Fruit fly (Drosophila melanogaster) whole organism, embryonic: Measurements from ENCODE around the gene mtsh.

Experiments
- Atf3 ChIP-seq: fragments of 200-800 bp; sonication (Bioruptor generic); optimal IDR thresholded peaks from 3 replicates; lab custom pipeline; 2016; ENCODE audit warnings: missing biosample characterization, missing genetic modification characterization
- BtbVII ChIP-seq: fragments of 200-800 bp; sonication (Bioruptor generic); optimal IDR thresholded peaks from 3 replicates; lab custom pipeline; 2017; ENCODE audit warnings: missing biosample characterization, mild to moderate bottlenecking, missing genetic modification characterization
- CG10147 ChIP-seq: fragments of 200-800 bp; sonication (Bioruptor generic); optimal IDR thresholded peaks from 2 replicates; lab custom pipeline; 2019; ENCODE audit warnings: missing biosample characterization, mild to moderate bottlenecking, missing genetic modification characterization, moderate library complexity
- CG10959 ChIP-seq: fragments of 200-800 bp; sonication (Bioruptor generic); IDR thresholded peaks from 2 replicates; pipeline ENCODE4 v1.3.6; 2022; ENCODE audit warnings: missing biosample characterization, missing genetic modification characterization
- CG12236 ChIP-seq: fragments of 200-800 bp; sonication (Bioruptor generic); optimal IDR thresholded peaks from 2 replicates; lab custom pipeline; 2016; ENCODE audit warnings: missing biosample characterization, missing genetic modification characterization
- CG13624 ChIP-seq: fragments of 200-800 bp; sonication (Bioruptor generic); optimal IDR thresholded peaks from 2 replicates; lab custom pipeline; 2016; ENCODE audit warnings: missing biosample characterization, missing genetic modification characterization
- CG14441 ChIP-seq: fragments of 200-800 bp; sonication (Bioruptor generic); IDR thresholded peaks from 2 replicates; pipeline ENCODE4 v1.3.6; 2022; ENCODE audit warnings: missing biosample characterization, missing genetic modification characterization
- CG14965 ChIP-seq: fragments of 200-800 bp; sonication (Bioruptor generic); optimal IDR thresholded peaks from 2 replicates; lab custom pipeline; 2016; ENCODE audit warnings: missing biosample characterization, missing genetic modification characterization, borderline replicate concordance
- CG1529 ChIP-seq: fragments of 200-800 bp; sonication (Bioruptor generic); optimal IDR thresholded peaks from 3 replicates; lab custom pipeline; 2018; ENCODE audit warnings: missing biosample characterization, missing genetic modification characterization
- CG17186 ChIP-seq: fragments of 200-800 bp; sonication (Bioruptor generic); optimal IDR thresholded peaks from 3 replicates; lab custom pipeline; 2017; ENCODE audit warnings: missing biosample characterization, missing genetic modification reagents, missing genetic modification characterization
- CG17568 ChIP-seq: fragments of 200-800 bp; sonication (Bioruptor generic); optimal IDR thresholded peaks from 2 replicates; lab custom pipeline; 2018; ENCODE audit warnings: missing biosample characterization, mild to moderate bottlenecking, missing genetic modification characterization, moderate library complexity
- CG31224 ChIP-seq: fragments of 200-800 bp; sonication (Bioruptor generic); IDR thresholded peaks from 2 replicates; pipeline ENCODE4 v1.3.6; 2022; ENCODE audit warnings: missing biosample characterization, missing genetic modification characterization
- CG34376 ChIP-seq: fragments of 200-800 bp; sonication (Bioruptor generic); optimal IDR thresholded peaks from 2 replicates; lab custom pipeline; 2018; ENCODE audit warnings: missing biosample characterization, mild to moderate bottlenecking, missing genetic modification characterization
- CG3726 ChIP-seq: fragments of 200-800 bp; sonication (Bioruptor generic); IDR thresholded peaks from 3 replicates; pipeline ENCODE4, ENCODE4 v1.3.6; 2022; ENCODE audit warnings: missing biosample characterization, missing genetic modification characterization
- CG42726 ChIP-seq: fragments of 200-800 bp; sonication (Bioruptor generic); IDR thresholded peaks from 2 replicates; pipeline ENCODE4 v1.3.6; 2022; ENCODE audit warnings: missing biosample characterization, missing genetic modification characterization; ENCODE audit not compliant: partially characterized antibody
- CG4424 ChIP-seq: fragments of 200-800 bp; sonication (Bioruptor generic); optimal IDR thresholded peaks from 3 replicates; lab custom pipeline; 2016; ENCODE audit warnings: missing biosample characterization, missing genetic modification characterization
- CTCF ChIP-seq: fragments of 200-800 bp; sonication (Bioruptor generic); optimal IDR thresholded peaks from 2 replicates; lab custom pipeline; 2017; ENCODE audit warnings: missing biosample characterization, mild to moderate bottlenecking, missing genetic modification characterization, moderate library complexity
- Ets97D ChIP-seq: fragments of 200-800 bp; sonication (Bioruptor generic); optimal IDR thresholded peaks from 3 replicates; lab custom pipeline; 2016; ENCODE audit warnings: missing biosample characterization, missing genetic modification characterization
- HLH54F ChIP-seq: fragments of 200-800 bp; sonication (Bioruptor generic); optimal IDR thresholded peaks from 3 replicates; lab custom pipeline; 2016; ENCODE audit warnings: missing biosample characterization, missing genetic modification characterization
- Hey ChIP-seq: fragments of 200-800 bp; sonication (Bioruptor generic); optimal IDR thresholded peaks from 3 replicates; lab custom pipeline; 2018; ENCODE audit warnings: missing biosample characterization, mild to moderate bottlenecking, missing genetic modification characterization
- HmgZ ChIP-seq: fragments of 200-800 bp; sonication (Bioruptor generic); optimal IDR thresholded peaks from 2 replicates; lab custom pipeline; 2018; ENCODE audit warnings: missing biosample characterization, mild to moderate bottlenecking, missing genetic modification characterization
- Mrtf ChIP-seq: fragments of 200-800 bp; sonication (Bioruptor generic); IDR thresholded peaks from 3 replicates; pipeline ENCODE4 v1.3.6; 2022; ENCODE audit warnings: missing biosample characterization, missing genetic modification characterization
- Neu2 ChIP-seq: fragments of 200-800 bp; sonication (Bioruptor generic); optimal IDR thresholded peaks from 3 replicates; lab custom pipeline; 2016; ENCODE audit warnings: missing biosample characterization, missing genetic modification characterization, borderline replicate concordance
- Pdp1 ChIP-seq, 2 experiments: fragments of 200-800 bp; sonication (Bioruptor generic); optimal IDR thresholded peaks; 3 replicates each; lab custom pipeline; 2016; ENCODE audit warnings: missing biosample characterization in 2 of 2, missing genetic modification characterization in 2 of 2, mild to moderate bottlenecking in 1 of 2, moderate library complexity in 1 of 2
- Stat92E ChIP-seq, 3 experiments: fragments of >200 bp in 2 of 3; fragments of 200-800 bp in 1 of 3; sonication (Bioruptor generic) in 1 of 3; optimal IDR thresholded peaks; 2 replicates each; lab custom pipeline; 2017 to 2019; ENCODE audit warnings: missing biosample characterization in 3 of 3, missing genetic modification characterization in 3 of 3, mild to moderate bottlenecking in 1 of 3, moderate library complexity in 1 of 3
- Tbp ChIP-seq: fragments of >200 bp; optimal IDR thresholded peaks from 2 replicates; lab custom pipeline; 2018; ENCODE audit warnings: missing biosample characterization, missing genetic modification characterization
- Vsx1 ChIP-seq: fragments of 200-800 bp; sonication (Bioruptor generic); optimal IDR thresholded peaks from 2 replicates; lab custom pipeline; 2017; ENCODE audit warnings: missing biosample characterization, mild to moderate bottlenecking, missing genetic modification characterization, missing genetic modification reagents
- Xrp1 ChIP-seq: fragments of 200-800 bp; sonication (Bioruptor generic); IDR thresholded peaks from 2 replicates; pipeline ENCODE4 v1.3.6; 2022; ENCODE audit warnings: missing biosample characterization, missing genetic modification characterization
- aop ChIP-seq: fragments of 200-800 bp; sonication (Bioruptor generic); IDR thresholded peaks from 2 replicates; pipeline ENCODE4 v1.3.6; 2022; ENCODE audit warnings: missing biosample characterization, missing genetic modification characterization
- bsh ChIP-seq, 2 experiments: fragments of 200-800 bp; sonication (Bioruptor generic); optimal IDR thresholded peaks; 2 replicates each; lab custom pipeline; 2017 to 2018; ENCODE audit warnings: mild to moderate bottlenecking in 2 of 2, missing biosample characterization in 2 of 2, missing genetic modification characterization in 2 of 2, moderate library complexity in 1 of 2
- chinmo ChIP-seq: fragments of 200-800 bp; sonication (Bioruptor generic); IDR thresholded peaks from 4 replicates; pipeline ENCODE4 v1.3.6; 2022; ENCODE audit warnings: missing biosample characterization, missing genetic modification characterization; ENCODE audit not compliant: partially characterized antibody
- croc ChIP-seq: fragments of 200-800 bp; sonication (Bioruptor generic); conservative IDR thresholded peaks from 3 replicates; pipeline ENCODE4 v1.3.6; 2022; ENCODE audit warnings: missing biosample characterization, missing genetic modification characterization
- dm ChIP-seq: fragments of 200-800 bp; sonication (Bioruptor generic); optimal IDR thresholded peaks from 3 replicates; lab custom pipeline; 2016; ENCODE audit warnings: missing biosample characterization, missing genetic modification characterization
- eyg ChIP-seq: fragments of 200-800 bp; sonication (Bioruptor generic); optimal IDR thresholded peaks from 3 replicates; lab custom pipeline; 2016; ENCODE audit warnings: missing biosample characterization, missing genetic modification characterization
- fd64A ChIP-seq: fragments of 200-800 bp; sonication (Bioruptor generic); optimal IDR thresholded peaks from 3 replicates; lab custom pipeline; 2018; ENCODE audit warnings: missing biosample characterization, mild to moderate bottlenecking, missing genetic modification characterization
- ftz-f1 ChIP-seq: fragments of 200-800 bp; sonication (Bioruptor generic); optimal IDR thresholded peaks from 2 replicates; lab custom pipeline; 2016; ENCODE audit warnings: missing biosample characterization, missing genetic modification characterization
- fu2 ChIP-seq: fragments of 200-800 bp; sonication (Bioruptor generic); optimal IDR thresholded peaks from 2 replicates; lab custom pipeline; 2016; ENCODE audit warnings: missing biosample characterization, missing genetic modification characterization
- grau ChIP-seq: fragments of 200-800 bp; optimal IDR thresholded peaks from 3 replicates; lab custom pipeline; 2019; ENCODE audit warnings: missing biosample characterization, mild to moderate bottlenecking, missing genetic modification characterization, moderate library complexity
- lbe ChIP-seq: fragments of 200-800 bp; sonication (Bioruptor generic); optimal IDR thresholded peaks from 2 replicates; lab custom pipeline; 2016; ENCODE audit warnings: missing biosample characterization, mild to moderate bottlenecking, missing genetic modification characterization
- lmd ChIP-seq: fragments of 200-800 bp; sonication (Bioruptor generic); IDR thresholded peaks from 2 replicates; pipeline ENCODE4 v1.3.6; 2022; ENCODE audit warnings: missing biosample characterization, missing genetic modification characterization
- nom ChIP-seq: fragments of 200-800 bp; sonication (Bioruptor generic); optimal IDR thresholded peaks from 2 replicates; lab custom pipeline; 2017; ENCODE audit warnings: missing biosample characterization, missing genetic modification characterization, mild to moderate bottlenecking, moderate library complexity, missing genetic modification reagents
- pfk ChIP-seq: fragments of 200-800 bp; sonication (Bioruptor generic); optimal IDR thresholded peaks from 2 replicates; lab custom pipeline; 2018; ENCODE audit warnings: missing biosample characterization, mild to moderate bottlenecking, missing genetic modification characterization, moderate library complexity
- ranshi ChIP-seq: fragments of 200-800 bp; sonication (Bioruptor generic); IDR thresholded peaks from 2 replicates; pipeline ENCODE4 v1.3.6; 2022; ENCODE audit warnings: missing biosample characterization, missing genetic modification characterization
- run ChIP-seq: fragments of 200-800 bp; sonication (Bioruptor generic); optimal IDR thresholded peaks from 3 replicates; lab custom pipeline; 2018; ENCODE audit warnings: missing biosample characterization, mild to moderate bottlenecking, missing genetic modification characterization
- seq ChIP-seq: fragments of 200-800 bp; sonication (Bioruptor generic); IDR thresholded peaks from 2 replicates; pipeline ENCODE4 v1.3.6; 2022; ENCODE audit warnings: missing biosample characterization, missing genetic modification characterization
- sisA ChIP-seq: fragments of 200-800 bp; sonication (Bioruptor generic); IDR thresholded peaks from 2 replicates; pipeline ENCODE4 v1.3.6; 2022; ENCODE audit warnings: missing biosample characterization, missing genetic modification characterization
- ssp ChIP-seq: fragments of 200-800 bp; sonication (Bioruptor generic); IDR thresholded peaks from 2 replicates; pipeline ENCODE4 v1.3.6; 2022; ENCODE audit warnings: missing biosample characterization, missing genetic modification characterization
- trem ChIP-seq: fragments of 200-800 bp; optimal IDR thresholded peaks from 3 replicates; lab custom pipeline; 2019; ENCODE audit warnings: missing biosample characterization, mild to moderate bottlenecking, missing genetic modification characterization, moderate library complexity
- twi ChIP-seq: fragments of 200-800 bp; optimal IDR thresholded peaks from 2 replicates; lab custom pipeline; 2019; ENCODE audit warnings: missing biosample characterization, mild to moderate bottlenecking, missing genetic modification characterization, moderate library complexity
- wdn ChIP-seq: fragments of 200-800 bp; sonication (Bioruptor generic); IDR thresholded peaks from 2 replicates; pipeline ENCODE4 v1.3.6; 2022; ENCODE audit warnings: missing biosample characterization, missing genetic modification characterization
- zfh2 ChIP-seq: fragments of 200-800 bp; sonication (Bioruptor generic); optimal IDR thresholded peaks from 2 replicates; lab custom pipeline; 2016; ENCODE audit warnings: missing biosample characterization, missing genetic modification characterization

Gene mtsh

DNA sequence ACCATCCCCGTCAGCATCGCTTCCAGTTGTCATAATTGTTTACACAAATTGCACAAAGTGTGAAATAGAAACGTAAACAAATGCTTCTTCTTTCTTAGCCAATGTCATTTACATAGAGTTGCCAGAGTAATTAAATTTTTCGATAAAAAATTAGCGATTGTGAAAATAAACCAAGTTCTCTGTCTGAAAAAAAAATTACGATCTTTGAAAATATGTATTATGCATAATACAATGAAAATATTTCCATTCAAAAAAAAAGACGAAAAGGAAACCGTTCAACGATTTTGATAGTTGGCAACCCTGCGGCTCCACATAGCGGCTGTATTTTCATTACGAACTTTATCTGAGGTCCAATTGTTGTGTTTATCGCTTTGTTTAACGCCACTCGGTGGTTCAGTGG lies 8.6 kb downstream of the mtsh start, which contains the start of the genes CG7810 and CG7806 (continued):
- TF ChIP-seq wdn (GFP tag; lab: Robert Waterston, UW), result peak; percentile 86
- TF ChIP-seq run (tag; lab: Kevin White, UChicago), result no peak
- TF ChIP-seq CG12236 (GFP tag; lab: Kevin White, UChicago), result peak; percentile 91
- peak; percentile 63 for TF ChIP-seq eyg (GFP tag; lab: Kevin White, UChicago)
- peak; percentile 82 for TF ChIP-seq Ets97D
- TF ChIP-seq CG10959, result peak; percentile 82
- TF ChIP-seq lmd (GFP tag; lab: Robert Waterston, UW), result peak; percentile 90
- TF ChIP-seq CG17186 (GFP tag; lab: Kevin White, UChicago), result peak; percentile 69
- peak; percentile 85 for TF ChIP-seq grau (tag; lab: Kevin White, UChicago)
- TF ChIP-seq CG3726 (GFP tag; lab: Robert Waterston, UW), result peak; percentile 70; the same call in 2 of the 3 replicates
- TF ChIP-seq Vsx1 (GFP tag; lab: Kevin White, UChicago), result no peak
- peak; percentile 16 for TF ChIP-seq Neu2 (GFP tag; lab: Kevin White, UChicago)
- peak; percentile 86 for TF ChIP-seq CG1529 (GFP tag; lab: Kevin White, UChicago)
- TF ChIP-seq ssp, result peak; percentile 79
- peak; percentile 86 for TF ChIP-seq BtbVII
- 0 out of 4 replicates have a peak, but pooled peaks have one; percentile 12 for TF ChIP-seq chinmo
- TF ChIP-seq lbe, result peak; percentile 84
- TF ChIP-seq pfk (GFP tag; lab: Kevin White, UChicago), result no peak
- no peak for TF ChIP-seq Tbp (GFP tag; lab: Kevin White, UChicago)
- peak; percentile 84 for TF ChIP-seq sisA (GFP tag; lab: Robert Waterston, UW)
- peak; percentile 89 for TF ChIP-seq HLH54F (GFP tag; lab: Kevin White, UChicago)
- peak; percentile 78 for TF ChIP-seq Atf3 (GFP tag; lab: Kevin White, UChicago)
- no peak for TF ChIP-seq CG14965 (GFP tag; lab: Kevin White, UChicago)
- peak; percentile 88 for TF ChIP-seq fu2 (GFP tag; lab: Kevin White, UChicago)
- TF ChIP-seq aop, result 0 out of 2 replicates have a peak, but pooled peaks have one; percentile 29
- TF ChIP-seq CG31224, result peak; percentile 80
- TF ChIP-seq ftz-f1, result peak; percentile 89
- peak; percentile 55 to 93 for TF ChIP-seq bsh (GFP tag; optimal IDR thresholded peaks at IDR 0.05; lab: Kevin White, UChicago)
- TF ChIP-seq Mrtf (GFP tag; lab: Robert Waterston, UW), result peak; percentile 84
- peak; percentile 27 for TF ChIP-seq fd64A (GFP tag; lab: Kevin White, UChicago)
- TF ChIP-seq CG4424 (GFP tag; lab: Kevin White, UChicago), result peak; percentile 78
- TF ChIP-seq CG34376 (GFP tag; lab: Kevin White, UChicago), result peak; percentile 78
- peak; percentile 89 for TF ChIP-seq CG13624 (GFP tag; lab: Kevin White, UChicago)
- no peak for TF ChIP-seq CG17568
- TF ChIP-seq seq (GFP tag; lab: Robert Waterston, UW), result peak; percentile 91
- TF ChIP-seq nom, result peak; percentile 84
- TF ChIP-seq trem (tag; lab: Kevin White, UChicago), result peak; percentile 86
- TF ChIP-seq croc, result peak; percentile 75
- peak; percentile 88 to 89 for TF ChIP-seq Pdp1 (GFP tag; optimal IDR thresholded peaks at IDR 0.05; lab: Kevin White, UChicago)
- peak; percentile 93 for TF ChIP-seq HmgZ (tag; lab: Kevin White, UChicago)
- peak in 1 of 3 experiments; percentile 74 for TF ChIP-seq Stat92E (GFP tag; optimal IDR thresholded peaks at IDR 0.05; lab: Kevin White, UChicago)
- peak; percentile 49 for TF ChIP-seq CTCF (GFP tag; lab: Kevin White, UChicago)
- TF ChIP-seq Xrp1, result peak; percentile 94
- peak; percentile 86 for TF ChIP-seq zfh2 (GFP tag; lab: Kevin White, UChicago)
- peak; percentile 69 for TF ChIP-seq dm (GFP tag; lab: Kevin White, UChicago)
- peak; percentile 74 for TF ChIP-seq twi (tag; lab: Kevin White, UChicago)
- TF ChIP-seq CG10147 (GFP tag; lab: Kevin White, UChicago), result peak; percentile 84
- TF ChIP-seq CG14441 (GFP tag; lab: Robert Waterston, UW), result peak; percentile 91
- no peak for TF ChIP-seq CG42726 (GFP tag; lab: Robert Waterston, UW)
- peak; percentile 89 for TF ChIP-seq ranshi (GFP tag; lab: Robert Waterston, UW)
- TF ChIP-seq Hey, result no peak
